Fruit fly (Drosophila melanogaster): ENCODE results near the gene CG10621.

dm6 chr2L:18924642-18925244, 29.5 kb downstream of the CG10621 start:
- TF ChIP-seq CG8478 (optimal IDR thresholded peaks at IDR 0.05) (no peak), CTCF (optimal IDR thresholded peaks at IDR 0.05) (no peak)
